Worm (Caenorhabditis elegans): Measurements from ENCODE around the gene H04J21.4.

ce11 chrIII:2330389-2330788 is 37.9 kb downstream of the H04J21.4 start:
- no peak for TF ChIP-seq odd-2 (tag; optimal IDR thresholded peaks at IDR 0.05)
- TF ChIP-seq pat-9 (tag; optimal IDR thresholded peaks at IDR 0.05): no peak
- no peak for TF ChIP-seq nhr-11 (tag; optimal IDR thresholded peaks at IDR 0.05)
- TF ChIP-seq zip-5 (tag; optimal IDR thresholded peaks at IDR 0.05): no peak
- no peak for TF ChIP-seq ama-1 (optimal IDR thresholded peaks at IDR 0.05)
- TF ChIP-seq mec-3 (tag; optimal IDR thresholded peaks at IDR 0.05; ENCODE audit: borderline replicate concordance): no peak
- TF ChIP-seq ztf-16 (tag; optimal IDR thresholded peaks at IDR 0.05): no peak
- no peak for TF ChIP-seq ceh-22 (tag; optimal IDR thresholded peaks at IDR 0.05)
- no peak for TF ChIP-seq elt-2 (tag; optimal IDR thresholded peaks at IDR 0.05)
- TF ChIP-seq Y22D7AL.16 (tag; optimal IDR thresholded peaks at IDR 0.05): no peak
- no peak for TF ChIP-seq unc-55 (GFP tag; optimal IDR thresholded peaks at IDR 0.05)
- TF ChIP-seq sox-4 (tag; optimal IDR thresholded peaks at IDR 0.05): no peak
- no peak for TF ChIP-seq unc-86 (tag; optimal IDR thresholded peaks at IDR 0.05)
- TF ChIP-seq pqm-1 (tag; optimal IDR thresholded peaks at IDR 0.05): no peak

All from whole organism, late embryonic.